Worm (Caenorhabditis elegans): ENCODE results near the gene sfxn-2.

The sfxn-2 gene

DNA sequence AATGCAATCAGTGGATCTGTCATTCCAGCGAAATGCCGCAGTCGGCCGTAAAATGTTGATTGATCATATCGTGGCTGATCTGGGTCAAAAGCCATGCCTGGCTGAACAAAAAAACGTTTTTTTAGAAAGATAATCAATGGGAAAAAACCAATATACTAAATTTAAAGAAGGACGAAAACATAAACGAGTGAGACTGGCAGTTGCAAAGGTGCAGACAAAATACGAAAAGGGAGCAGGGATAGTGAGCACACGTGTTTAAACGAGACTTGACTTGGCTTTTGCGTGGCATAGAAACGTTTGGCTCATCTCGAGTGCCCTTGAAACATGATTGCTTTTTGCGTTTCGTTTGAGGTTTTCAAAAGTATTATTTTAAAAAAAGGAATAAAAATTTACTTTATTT lies at the start of gene sfxn-2:
TSS of gene sfxn-2 (minus strand) at position 101 of the 400 bp plus-strand sequence.
- TF ChIP-seq ztf-1 (GFP tag; conservative IDR thresholded peaks at IDR 0.05) (no peak), blmp-1 (tag; optimal IDR thresholded peaks at IDR 0.05; ENCODE audit: insufficient read depth) (no peak), nhr-21 (tag; optimal IDR thresholded peaks at IDR 0.05) (no peak), sma-9 (GFP tag; optimal IDR thresholded peaks at IDR 0.05) (no peak), sma-9 (tag; optimal IDR thresholded peaks at IDR 0.05) (no peak), snpc-4 (tag; optimal IDR thresholded peaks at IDR 0.05) (no peak), mab-5 (tag; optimal IDR thresholded peaks at IDR 0.05) (no peak), aly-2 (tag; optimal IDR thresholded peaks at IDR 0.05) (no peak), egl-27 (tag; optimal IDR thresholded peaks at IDR 0.05) (no peak), nhr-12 (tag; optimal IDR thresholded peaks at IDR 0.05) (no peak), elt-1 (tag; optimal IDR thresholded peaks at IDR 0.05) (no peak), mdl-1 (tag; optimal IDR thresholded peaks at IDR 0.05) (no peak), crh-2 (tag; optimal IDR thresholded peaks at IDR 0.05) (no peak), C34F6.9 (tag; optimal IDR thresholded peaks at IDR 0.05) (no peak), nhr-129 (tag; optimal IDR thresholded peaks at IDR 0.05) (no peak), nhr-10 (tag; optimal IDR thresholded peaks at IDR 0.05) (no peak), alr-1 (tag; optimal IDR thresholded peaks at IDR 0.05) (no peak), ceh-16 (tag; optimal IDR thresholded peaks at IDR 0.05) (no peak), sma-3 (GFP tag; optimal IDR thresholded peaks at IDR 0.05) (no peak), nhr-6 (tag; optimal IDR thresholded peaks at IDR 0.05) (no peak), ceh-82 (tag; optimal IDR thresholded peaks at IDR 0.05) (no peak)

DNA sequence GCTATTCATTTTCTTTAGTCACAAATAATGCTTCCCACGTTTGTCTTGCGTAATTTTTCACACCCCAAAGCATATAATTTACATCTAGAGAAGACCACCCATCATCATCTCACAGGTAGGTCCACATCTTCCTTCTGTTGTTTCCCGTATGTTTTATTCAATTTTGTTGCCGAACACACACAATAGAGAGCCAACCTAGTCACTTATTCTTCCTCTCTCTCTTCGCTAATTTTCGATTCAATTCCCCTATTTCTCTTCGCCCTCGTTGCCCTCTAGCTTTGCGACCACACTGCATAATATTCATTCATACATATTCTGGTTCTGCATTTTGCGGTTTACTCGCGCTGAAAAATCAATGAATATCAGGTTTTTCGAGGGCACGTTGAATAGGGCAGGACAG lies 47.9 kb upstream of the sfxn-2 start:
- TF ChIP-seq lin-11 (tag; optimal IDR thresholded peaks at IDR 0.05) (no peak), nhr-12 (tag; optimal IDR thresholded peaks at IDR 0.05) (no peak), ztf-4 (tag; optimal IDR thresholded peaks at IDR 0.05) (no peak), fos-1 (tag; optimal IDR thresholded peaks at IDR 0.05) (no peak), sma-9 (GFP tag; optimal IDR thresholded peaks at IDR 0.05) (no peak), sma-9 (tag; optimal IDR thresholded peaks at IDR 0.05) (no peak), sma-3 (GFP tag; optimal IDR thresholded peaks at IDR 0.05) (no peak), C34F6.9 (tag; optimal IDR thresholded peaks at IDR 0.05) (no peak), lin-39 (tag; optimal IDR thresholded peaks at IDR 0.05) (no peak), nhr-25 (tag; optimal IDR thresholded peaks at IDR 0.05) (no peak), aly-2 (tag; optimal IDR thresholded peaks at IDR 0.05) (no peak), mab-5 (tag; optimal IDR thresholded peaks at IDR 0.05) (no peak), ZK546.5 (tag; optimal IDR thresholded peaks at IDR 0.05) (no peak)

DNA sequence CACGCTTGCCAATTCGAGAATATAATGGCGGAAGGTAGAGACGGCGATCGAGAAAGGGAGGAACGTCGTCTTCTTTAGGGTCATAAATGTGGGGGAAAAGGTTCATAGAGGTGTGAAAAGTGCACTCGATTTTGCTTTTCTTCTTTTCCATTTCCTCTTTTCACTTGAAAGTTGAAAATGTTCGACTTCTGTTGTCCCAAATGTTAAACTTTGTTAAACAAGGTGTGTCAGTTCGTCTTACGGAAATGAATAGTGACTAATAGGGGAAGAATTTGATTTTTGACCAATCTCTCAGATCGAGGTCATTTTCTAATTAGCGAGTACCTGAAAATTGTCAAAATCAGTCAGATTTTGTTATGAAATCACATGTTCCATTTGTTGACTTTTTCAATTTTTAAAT lies 46.7 kb upstream of the sfxn-2 start:
- no peak for TF ChIP-seq nhr-237 (tag; optimal IDR thresholded peaks at IDR 0.05)
- peak; percentile 63 for TF ChIP-seq blmp-1 (tag; optimal IDR thresholded peaks at IDR 0.05; ENCODE audit: insufficient read depth)

DNA sequence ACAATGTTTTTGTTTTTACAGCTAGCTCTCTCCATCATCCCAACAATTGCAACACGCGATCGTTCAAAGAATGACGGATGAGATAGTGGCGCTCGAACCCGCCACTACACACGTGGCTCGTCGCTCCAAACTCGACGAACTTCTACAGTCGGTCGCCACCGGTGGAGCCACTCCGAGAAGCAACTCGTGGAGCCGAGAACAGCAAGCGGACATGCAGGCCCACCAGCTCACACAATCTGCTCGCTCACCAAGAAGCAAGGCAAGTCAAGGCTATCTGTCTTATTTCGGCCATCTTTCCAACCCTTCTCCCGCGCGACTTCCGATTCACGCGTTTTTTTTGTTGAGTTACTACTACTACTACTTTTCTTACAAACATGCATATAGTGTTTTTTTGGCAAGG lies 45.6 kb upstream of the sfxn-2 start, which contains the start of the genes F45E1.1 and F45E1.2:
TSS of gene F45E1.1 (plus strand) at position 20 of the 400 bp plus-strand sequence.
TSS of gene F45E1.2 (plus strand) at position 71 of the 400 bp plus-strand sequence.
- no peak for TF ChIP-seq ztf-11 (tag; optimal IDR thresholded peaks at IDR 0.05)
- TF ChIP-seq F13H6.1 (tag; optimal IDR thresholded peaks at IDR 0.05): no peak
- no peak for TF ChIP-seq unc-62 (GFP tag; optimal IDR thresholded peaks at IDR 0.05)

DNA sequence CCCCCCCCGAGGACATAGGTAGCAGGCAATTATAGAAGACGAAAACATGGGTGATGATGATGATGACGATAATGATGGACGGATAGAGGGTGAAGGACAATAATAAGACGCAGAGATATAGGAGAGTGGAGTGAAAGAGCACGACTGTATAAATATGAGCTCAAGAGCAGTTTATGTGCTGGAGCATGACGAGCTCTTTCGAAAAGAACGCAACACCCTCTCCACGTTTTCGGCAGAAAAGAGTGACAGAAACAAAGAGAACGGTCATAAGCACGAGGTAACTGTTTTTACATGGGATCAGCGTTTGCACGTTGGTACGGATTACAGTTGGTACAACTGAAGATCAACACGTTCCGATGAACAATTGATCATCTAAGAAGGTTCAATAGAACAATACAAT lies 40.8 kb upstream of the sfxn-2 start:
- TF ChIP-seq R02D3.7 (tag; optimal IDR thresholded peaks at IDR 0.05) (no peak), blmp-1 (tag; optimal IDR thresholded peaks at IDR 0.05; ENCODE audit: insufficient read depth) (no peak), lin-13 (GFP tag; optimal IDR thresholded peaks at IDR 0.05) (no peak), mbf-1 (tag; optimal IDR thresholded peaks at IDR 0.05) (no peak), ceh-82 (tag; optimal IDR thresholded peaks at IDR 0.05) (no peak), nhr-10 (tag; optimal IDR thresholded peaks at IDR 0.05) (no peak), Y55F3AM.14 (GFP tag; optimal IDR thresholded peaks at IDR 0.05) (no peak), sem-4 (tag; optimal IDR thresholded peaks at IDR 0.05) (no peak), nhr-11 (tag; optimal IDR thresholded peaks at IDR 0.05) (no peak)

Measured in whole organism, L2 larva.